Worm (Caenorhabditis elegans) whole organism, late embryonic: Measurements from ENCODE around the gene clec-75.
"Not testable (repeated sequence)": the region's sequence is repeated elsewhere in the genome, so short reads cannot be mapped to it uniquely, and the experiment has no call there.

Experiments
- F13H6.1 ChIP-seq: sonication (generic microtip); optimal IDR thresholded peaks from 2 replicates; lab custom pipeline; 2016; ENCODE audit warnings: missing genetic modification characterization, missing compliant biosample characterization
- K02D7.2 ChIP-seq: sonication (generic microtip); optimal IDR thresholded peaks from 2 replicates; lab custom pipeline; 2017; ENCODE audit warnings: mild to moderate bottlenecking, missing genetic modification characterization, missing compliant biosample characterization
- T23F11.4 ChIP-seq: fragments of 200-800 bp; sonication (Bioruptor generic); optimal IDR thresholded peaks from 2 replicates; lab custom pipeline; 2018; ENCODE audit warnings: mild to moderate bottlenecking, missing genetic modification characterization, missing compliant biosample characterization
- Y22D7AL.16 ChIP-seq: sonication (generic microtip); optimal IDR thresholded peaks from 2 replicates; lab custom pipeline; 2016; ENCODE audit warnings: missing genetic modification characterization, missing compliant biosample characterization
- ahr-1 ChIP-seq: sonication (generic microtip); optimal IDR thresholded peaks from 2 replicates; lab custom pipeline; 2016; ENCODE audit warnings: missing genetic modification characterization, missing compliant biosample characterization
- ceh-14 ChIP-seq: sonication (generic microtip); optimal IDR thresholded peaks from 2 replicates; lab custom pipeline; 2016; ENCODE audit warnings: missing genotype, missing genetic modification characterization, missing compliant biosample characterization
- ceh-18 ChIP-seq: sonication (generic microtip); optimal IDR thresholded peaks from 2 replicates; lab custom pipeline; 2016; ENCODE audit warnings: missing genetic modification characterization, missing compliant biosample characterization
- ceh-2 ChIP-seq: sonication (generic microtip); optimal IDR thresholded peaks from 2 replicates; lab custom pipeline; 2016; ENCODE audit warnings: missing genotype, missing genetic modification characterization, missing compliant biosample characterization
- ceh-30 ChIP-seq: fragments of 150-350 bp; optimal IDR thresholded peaks from 2 replicates; lab custom pipeline; 2014; ENCODE audit warnings: missing biosample characterization, missing genetic modification characterization
- ceh-31 ChIP-seq: sonication (generic microtip); optimal IDR thresholded peaks from 2 replicates; lab custom pipeline; 2016; ENCODE audit warnings: missing genetic modification characterization, missing compliant biosample characterization
- ceh-45 ChIP-seq: fragments of 200-800 bp; sonication (Bioruptor generic); IDR thresholded peaks from 2 replicates; pipeline ENCODE4 v1.3.6; 2022; ENCODE audit warnings: missing genetic modification reagents, missing genetic modification characterization, missing compliant biosample characterization
- ceh-48 ChIP-seq: sonication (generic microtip); optimal IDR thresholded peaks from 2 replicates; lab custom pipeline; 2016; ENCODE audit warnings: missing genetic modification characterization, inconsistent platforms, missing compliant biosample characterization
- ceh-6 ChIP-seq: fragments of 200-800 bp; sonication (Bioruptor generic); optimal IDR thresholded peaks from 2 replicates; lab custom pipeline; 2018; ENCODE audit warnings: mild to moderate bottlenecking, missing genetic modification characterization, missing compliant biosample characterization
- ceh-9 ChIP-seq: sonication (generic microtip); optimal IDR thresholded peaks from 2 replicates; lab custom pipeline; 2016; ENCODE audit warnings: mild to moderate bottlenecking, missing genetic modification characterization, inconsistent platforms, missing compliant biosample characterization
- eyg-1 ChIP-seq: sonication (generic microtip); optimal IDR thresholded peaks from 2 replicates; lab custom pipeline; 2016; ENCODE audit warnings: missing genotype, missing genetic modification characterization, missing compliant biosample characterization
- fax-1 ChIP-seq: sonication (generic microtip); optimal IDR thresholded peaks from 2 replicates; lab custom pipeline; 2016; ENCODE audit warnings: missing genotype, missing genetic modification characterization, missing compliant biosample characterization
- fkh-6 ChIP-seq: sonication (generic microtip); optimal IDR thresholded peaks from 2 replicates; lab custom pipeline; 2016; ENCODE audit warnings: missing genetic modification characterization, missing compliant biosample characterization
- gmeb-2 ChIP-seq: sonication (generic microtip); optimal IDR thresholded peaks from 2 replicates; lab custom pipeline; 2016; ENCODE audit warnings: missing genetic modification characterization, inconsistent platforms, missing compliant biosample characterization
- hlh-8 ChIP-seq: sonication (generic microtip); optimal IDR thresholded peaks from 2 replicates; lab custom pipeline; 2016; ENCODE audit warnings: missing genotype, missing genetic modification characterization, missing compliant biosample characterization
- lim-6 ChIP-seq: sonication (generic microtip); optimal IDR thresholded peaks from 2 replicates; lab custom pipeline; 2016; ENCODE audit warnings: missing genetic modification characterization, missing compliant biosample characterization
- lin-11 ChIP-seq: fragments of 200-800 bp; sonication (Bioruptor generic); optimal IDR thresholded peaks from 2 replicates; lab custom pipeline; 2018; ENCODE audit warnings: mild to moderate bottlenecking, missing genetic modification characterization, missing compliant biosample characterization
- madf-2 ChIP-seq: sonication (generic microtip); optimal IDR thresholded peaks from 2 replicates; lab custom pipeline; 2017; ENCODE audit warnings: missing genetic modification characterization, missing compliant biosample characterization
- nfya-1 ChIP-seq: sonication (generic microtip); optimal IDR thresholded peaks from 2 replicates; lab custom pipeline; 2017; ENCODE audit warnings: missing genetic modification characterization, mild to moderate bottlenecking, missing compliant biosample characterization, antibody characterized with exemption, moderate library complexity
- nhr-232 ChIP-seq: sonication (generic microtip); optimal IDR thresholded peaks from 2 replicates; lab custom pipeline; 2016; ENCODE audit warnings: missing genetic modification characterization, missing compliant biosample characterization
- odd-2 ChIP-seq: sonication (generic microtip); optimal IDR thresholded peaks from 2 replicates; lab custom pipeline; 2017; ENCODE audit warnings: antibody characterized with exemption, mild to moderate bottlenecking, missing genetic modification characterization, missing compliant biosample characterization
- pat-9 ChIP-seq: fragments of 200-800 bp; sonication (Bioruptor generic); optimal IDR thresholded peaks from 2 replicates; lab custom pipeline; 2018; ENCODE audit warnings: mild to moderate bottlenecking, missing genetic modification characterization, moderate library complexity, missing compliant biosample characterization
- pax-1 ChIP-seq: fragments of 150-350 bp; optimal IDR thresholded peaks from 2 replicates; lab custom pipeline; 2014; ENCODE audit warnings: missing biosample characterization, missing genetic modification characterization
- pqm-1 ChIP-seq: sonication (generic microtip); optimal IDR thresholded peaks from 2 replicates; lab custom pipeline; 2016; ENCODE audit warnings: missing genetic modification characterization, missing compliant biosample characterization
- pros-1 ChIP-seq: fragments of 150-350 bp; optimal IDR thresholded peaks from 2 replicates; lab custom pipeline; 2014; ENCODE audit warnings: missing biosample characterization, missing genetic modification reagents, missing genetic modification characterization
- ref-2 ChIP-seq: sonication (generic microtip); optimal IDR thresholded peaks from 2 replicates; lab custom pipeline; 2016; ENCODE audit warnings: missing genetic modification characterization, missing compliant biosample characterization
- sox-2 ChIP-seq: fragments of 200-800 bp; sonication (Bioruptor generic); IDR thresholded peaks from 2 replicates; pipeline ENCODE4 v1.3.6; 2022; ENCODE audit warnings: missing genetic modification reagents, missing genetic modification characterization, missing compliant biosample characterization
- tbx-7 ChIP-seq: sonication (generic microtip); optimal IDR thresholded peaks from 2 replicates; lab custom pipeline; 2016; ENCODE audit warnings: missing genotype, missing genetic modification characterization, missing compliant biosample characterization
- ttx-3 ChIP-seq: sonication (generic microtip); optimal IDR thresholded peaks from 2 replicates; lab custom pipeline; 2016; ENCODE audit warnings: missing genetic modification reagents, missing genetic modification characterization, missing compliant biosample characterization
- unc-42 ChIP-seq: sonication (generic microtip); optimal IDR thresholded peaks from 2 replicates; lab custom pipeline; 2016; ENCODE audit warnings: missing genotype, missing genetic modification characterization, missing compliant biosample characterization
- unc-55 ChIP-seq: sonication (generic microtip); optimal IDR thresholded peaks from 2 replicates; lab custom pipeline; 2017; ENCODE audit warnings: missing biosample characterization, missing genetic modification reagents, missing genetic modification characterization
- unc-86 ChIP-seq: sonication (generic microtip); optimal IDR thresholded peaks from 2 replicates; lab custom pipeline; 2016; ENCODE audit warnings: missing genetic modification characterization, missing compliant biosample characterization
- ztf-16 ChIP-seq: sonication (generic microtip); optimal IDR thresholded peaks from 2 replicates; lab custom pipeline; 2017; ENCODE audit warnings: missing genetic modification characterization, missing compliant biosample characterization

Gene clec-75

DNA sequence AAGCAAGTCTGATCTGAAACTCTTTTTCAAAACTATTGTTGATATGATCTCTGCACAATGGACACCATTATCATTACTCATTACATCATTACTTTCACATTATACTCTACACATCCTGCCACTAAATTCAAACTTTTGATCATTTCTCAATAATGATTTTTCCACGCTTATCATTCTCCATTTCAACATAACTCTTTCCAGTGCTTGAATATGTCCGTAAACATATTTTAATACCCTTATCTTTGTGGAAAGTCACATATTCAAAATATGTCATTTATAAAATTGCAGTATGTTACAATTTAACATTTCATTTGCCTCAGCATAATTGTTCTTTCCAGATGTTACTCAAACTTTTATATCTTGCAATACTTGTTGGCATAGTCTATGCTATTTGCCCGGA, at the start of gene clec-75:
clec-75 (plus strand) TSS at position 339 of the 400 bp plus-strand sequence.
- TF ChIP-seq unc-55 (GFP tag; lab: Kevin White, UChicago) (no peak), ceh-14 (tag; lab: Kevin White, UChicago) (no peak), lim-6 (no peak), ceh-9 (tag; lab: Kevin White, UChicago) (no peak)

DNA sequence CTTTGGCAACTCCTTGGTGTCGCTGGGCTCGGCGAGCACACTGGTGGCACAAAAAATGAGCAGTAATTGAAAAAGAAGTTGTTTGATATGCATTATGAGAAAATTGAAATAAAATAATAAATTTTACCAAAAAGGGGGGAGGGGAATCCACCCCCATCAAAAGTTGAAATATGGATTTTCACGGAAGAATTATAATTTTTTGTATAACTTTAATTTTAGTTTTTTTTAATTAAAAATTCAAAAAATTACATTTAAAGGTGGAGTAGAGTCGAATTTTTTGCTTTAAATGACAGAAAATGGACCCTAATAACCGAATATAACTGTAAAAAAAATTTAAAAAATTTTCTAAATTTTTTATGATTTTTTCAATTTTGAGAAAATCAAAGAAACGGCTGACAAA, 48.7 kb upstream of the clec-75 start, which contains the start of gene F56D6.18:
F56D6.18 (minus strand) TSS at position 101 of the 400 bp plus-strand sequence.
- TF ChIP-seq pax-1 (tag; lab: Kevin White, UChicago); pros-1; fkh-6 (tag; lab: Kevin White, UChicago): not testable (repeated sequence)

DNA sequence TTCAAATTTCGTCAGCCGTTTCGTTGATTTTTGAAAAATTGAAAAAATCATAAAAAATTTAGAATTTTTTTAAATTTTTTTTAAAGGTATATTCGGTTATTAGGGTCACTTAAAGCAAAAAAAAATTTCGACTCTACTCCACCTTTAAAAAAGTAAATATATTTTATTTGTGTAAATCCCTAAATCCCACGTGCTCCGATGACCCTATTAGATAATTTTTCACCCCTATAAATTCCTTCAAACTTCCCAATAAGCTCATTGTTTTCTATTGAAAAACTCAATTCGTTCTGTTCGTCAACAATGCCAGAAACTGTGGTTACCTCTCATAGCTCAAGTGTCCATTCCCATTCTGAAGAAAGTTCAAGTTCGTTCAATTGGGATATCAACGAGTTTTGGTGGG, 47.9 kb upstream of the clec-75 start, which contains the start of gene F56D6.20:
F56D6.20 (plus strand) TSS at position 301 of the 400 bp plus-strand sequence.
- TF ChIP-seq ceh-31 (tag; lab: Kevin White, UChicago) = no peak
- no peak for TF ChIP-seq pqm-1 (tag; lab: Kevin White, UChicago)
- no peak for TF ChIP-seq ref-2 (tag; lab: Kevin White, UChicago)
- no peak for TF ChIP-seq nhr-232 (tag; lab: Kevin White, UChicago)
- no peak for TF ChIP-seq hlh-8 (tag; lab: Kevin White, UChicago)
- TF ChIP-seq ahr-1 (tag; lab: Kevin White, UChicago) = no peak
- TF ChIP-seq pat-9 (tag; lab: Kevin White, UChicago) = no peak

DNA sequence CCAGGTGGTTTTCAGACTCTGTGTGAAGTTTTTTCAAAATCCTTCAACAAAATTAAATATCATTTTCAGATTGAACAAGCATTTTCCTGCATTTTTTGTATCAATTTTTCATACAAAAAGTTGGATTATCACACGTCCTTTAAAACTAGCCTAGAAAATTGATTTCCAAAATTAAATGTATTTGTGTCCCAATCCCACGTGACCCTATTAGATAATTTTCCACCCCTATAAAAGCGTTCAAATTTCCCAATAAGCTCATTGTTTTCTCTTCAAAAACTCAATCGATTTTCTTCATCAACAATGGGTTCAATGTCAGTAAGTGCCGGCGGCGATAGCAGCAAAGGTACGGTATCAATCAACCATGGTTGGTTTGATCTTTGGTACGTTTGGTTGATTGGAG, 46.1 kb upstream of the clec-75 start, which contains the start of gene F56D6.19:
F56D6.19 (plus strand) TSS at position 301 of the 400 bp plus-strand sequence.
- TF ChIP-seq F13H6.1 (tag; lab: Kevin White, UChicago) = no peak
- TF ChIP-seq sox-2 (GFP tag; lab: Robert Waterston, UW) = no peak
- no peak for TF ChIP-seq ceh-18 (tag; lab: Kevin White, UChicago)
- TF ChIP-seq K02D7.2 (tag; lab: Kevin White, UChicago) = no peak
- TF ChIP-seq fkh-6 (tag; lab: Kevin White, UChicago) = no peak
- no peak for TF ChIP-seq ceh-2 (tag; lab: Kevin White, UChicago)
- no peak for TF ChIP-seq unc-86 (tag; lab: Kevin White, UChicago)
- TF ChIP-seq T23F11.4 = no peak
- no peak for TF ChIP-seq eyg-1 (tag; lab: Kevin White, UChicago)
- TF ChIP-seq madf-2 (tag; lab: Kevin White, UChicago) = no peak
- no peak for TF ChIP-seq ceh-48 (tag; lab: Kevin White, UChicago)
- TF ChIP-seq nfya-1 (tag; lab: Kevin White, UChicago) = no peak
- TF ChIP-seq tbx-7 (tag; lab: Kevin White, UChicago) = no peak
- TF ChIP-seq Y22D7AL.16 (tag; lab: Kevin White, UChicago) = no peak

DNA sequence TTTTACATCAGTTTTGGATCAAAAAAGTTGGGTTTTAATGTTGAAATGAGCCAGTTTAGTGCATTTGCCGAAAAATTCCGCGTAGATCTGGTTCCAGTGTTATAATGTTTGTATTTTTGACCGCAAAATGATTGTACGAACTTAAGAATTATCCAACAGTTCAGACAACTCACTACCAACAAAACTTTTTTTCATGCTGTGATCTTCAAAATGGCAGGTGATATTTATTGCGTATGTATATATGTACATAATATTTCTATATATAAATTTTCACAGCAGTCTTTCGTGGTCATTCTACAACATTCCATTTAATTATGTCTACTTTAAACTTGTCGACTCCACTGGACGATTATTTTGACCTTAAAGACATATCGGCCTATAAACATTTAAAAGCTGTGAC, 45.2 kb upstream of the clec-75 start, which contains the start of gene srz-20:
srz-20 (plus strand) TSS at position 301 of the 400 bp plus-strand sequence.
- TF ChIP-seq F13H6.1 (tag; lab: Kevin White, UChicago) = no peak
- TF ChIP-seq lin-11 (tag; lab: Kevin White, UChicago) = no peak
- no peak for TF ChIP-seq gmeb-2 (tag; lab: Kevin White, UChicago)
- TF ChIP-seq ceh-30 (tag; lab: Kevin White, UChicago) = no peak
- TF ChIP-seq unc-86 (tag; lab: Kevin White, UChicago) = no peak
- TF ChIP-seq nhr-232 (tag; lab: Kevin White, UChicago) = no peak
- no peak for TF ChIP-seq tbx-7 (tag; lab: Kevin White, UChicago)
- no peak for TF ChIP-seq ceh-6 (GFP tag; lab: Kevin White, UChicago)

DNA sequence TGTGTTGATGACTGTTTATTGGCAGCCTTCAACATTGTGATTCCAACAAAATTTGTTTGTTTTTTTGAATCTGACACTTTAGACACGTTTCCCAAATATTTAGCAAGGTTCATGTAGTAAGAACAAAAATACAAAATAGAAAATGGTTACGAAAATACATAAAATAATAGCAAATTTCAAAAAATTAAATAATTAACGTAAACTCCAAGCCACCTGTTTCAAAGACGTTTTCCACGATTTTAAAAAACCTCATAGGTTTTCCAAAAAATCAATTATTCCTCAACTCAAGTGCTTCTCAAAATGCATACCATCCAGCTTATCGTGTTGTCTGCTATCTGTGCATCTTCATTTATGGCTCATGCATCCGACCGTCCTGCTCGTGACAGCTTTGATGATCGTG, 43.1 kb upstream of the clec-75 start, which contains the start of gene F56D6.14:
F56D6.14 (plus strand) TSS at position 301 of the 400 bp plus-strand sequence.
- no peak for TF ChIP-seq fax-1
- TF ChIP-seq odd-2 (tag; lab: Kevin White, UChicago) = no peak
- no peak for TF ChIP-seq K02D7.2 (tag; lab: Kevin White, UChicago)
- no peak for TF ChIP-seq ceh-18 (tag; lab: Kevin White, UChicago)
- no peak for TF ChIP-seq ceh-45 (GFP tag; lab: Robert Waterston, UW)
- no peak for TF ChIP-seq ceh-14 (tag; lab: Kevin White, UChicago)
- TF ChIP-seq pqm-1 (tag; lab: Kevin White, UChicago) = no peak
- no peak for TF ChIP-seq unc-42
- no peak for TF ChIP-seq ttx-3 (tag; lab: Kevin White, UChicago)
- TF ChIP-seq ztf-16 (tag; lab: Kevin White, UChicago) = no peak
